Fruit fly (Drosophila melanogaster) whole organism, wandering third instar larva: Measurements from ENCODE around the gene CG31091.
A peak's percentile ranks its signal among the peaks of the same experiment; 100 is the strongest.

Experiments used
- CG32264 ChIP-seq: fragments of 200-800 bp; sonication (Bioruptor generic); optimal IDR thresholded peaks from 2 replicates; lab custom pipeline; 2016; ENCODE audit warnings: missing biosample characterization, missing genetic modification characterization
- CG9705 ChIP-seq: fragments of 200-800 bp; sonication (Bioruptor generic); optimal IDR thresholded peaks from 2 replicates; lab custom pipeline; 2018; ENCODE audit warnings: missing biosample characterization, mild to moderate bottlenecking, missing genetic modification characterization
- CrebA ChIP-seq: fragments of 200-800 bp; sonication (Bioruptor generic); optimal IDR thresholded peaks from 2 replicates; lab custom pipeline; 2016; ENCODE audit warnings: missing biosample characterization, mild to moderate bottlenecking, missing genetic modification characterization, borderline replicate concordance
- Dfd ChIP-seq: fragments of >200 bp; optimal IDR thresholded peaks from 2 replicates; lab custom pipeline; 2017; ENCODE audit warnings: missing biosample characterization, missing genetic modification characterization
- Dif ChIP-seq: fragments of 200-275, 200-300 bp; sonication (Bioruptor generic); optimal IDR thresholded peaks from 2 replicates; lab custom pipeline; 2018; ENCODE audit warnings: missing biosample characterization, missing genetic modification characterization; ENCODE audit not compliant: partially characterized antibody
- GATAd ChIP-seq: sonication (Bioruptor generic); optimal IDR thresholded peaks from 2 replicates; lab custom pipeline; 2016; ENCODE audit warnings: missing biosample characterization, missing genetic modification characterization
- Hnf4 ChIP-seq: fragments of 200-800 bp; sonication (Bioruptor generic); optimal IDR thresholded peaks from 2 replicates; lab custom pipeline; 2016; ENCODE audit warnings: missing biosample characterization, mild to moderate bottlenecking, missing genetic modification characterization
- Hr78 ChIP-seq: fragments of >200 bp; optimal IDR thresholded peaks from 2 replicates; lab custom pipeline; 2017; ENCODE audit warnings: missing biosample characterization, missing genetic modification characterization
- Hr83 ChIP-seq: fragments of 200-300 bp; sonication (Bioruptor generic); optimal IDR thresholded peaks from 2 replicates; lab custom pipeline; 2016; ENCODE audit warnings: missing biosample characterization, mild to moderate bottlenecking, missing genetic modification characterization, moderate library complexity; ENCODE audit not compliant: poor library complexity, severe bottlenecking
- Jra ChIP-seq: sonication (Bioruptor generic); optimal IDR thresholded peaks from 2 replicates; lab custom pipeline; 2016; ENCODE audit warnings: missing biosample characterization, missing genetic modification characterization
- OdsH ChIP-seq: fragments of 200-800 bp; sonication (Bioruptor generic); optimal IDR thresholded peaks from 2 replicates; lab custom pipeline; 2016; ENCODE audit warnings: missing biosample characterization, mild to moderate bottlenecking, missing genetic modification characterization
- Rel ChIP-seq, 2 experiments: fragments of 200-800 bp; sonication (Bioruptor generic) in 1 of 2; optimal IDR thresholded peaks; 2 replicates in 1 of 2; 3 replicates in 1 of 2; lab custom pipeline; 2016 to 2019; ENCODE audit warnings: mild to moderate bottlenecking in 2 of 2, missing biosample characterization in 2 of 2, missing genetic modification characterization in 2 of 2, moderate library complexity in 1 of 2
- Sp1 ChIP-seq: fragments of 200-800 bp; sonication (Bioruptor generic); optimal IDR thresholded peaks from 3 replicates; lab custom pipeline; 2019; ENCODE audit warnings: missing biosample characterization, mild to moderate bottlenecking, missing genetic modification characterization, moderate library complexity
- Vsx2 ChIP-seq: fragments of 200-300, 225-300 bp; sonication (Bioruptor generic); optimal IDR thresholded peaks from 2 replicates; lab custom pipeline; 2018; ENCODE audit warnings: missing biosample characterization, missing genetic modification characterization; ENCODE audit not compliant: partially characterized antibody
- br ChIP-seq: fragments of 200-800 bp; sonication (Bioruptor generic); optimal IDR thresholded peaks from 2 replicates; lab custom pipeline; 2016; ENCODE audit warnings: missing biosample characterization, missing genetic modification characterization
- dmrt93B ChIP-seq: fragments of 200-800 bp; sonication (Bioruptor generic); optimal IDR thresholded peaks from 2 replicates; lab custom pipeline; 2018; ENCODE audit warnings: missing biosample characterization, mild to moderate bottlenecking, missing genetic modification characterization
- dsf ChIP-seq: sonication (Bioruptor generic); optimal IDR thresholded peaks from 2 replicates; lab custom pipeline; 2016; ENCODE audit warnings: missing biosample characterization, missing genetic modification characterization, borderline replicate concordance
- fru ChIP-seq: fragments of 200-800 bp; sonication (Bioruptor generic); optimal IDR thresholded peaks from 3 replicates; lab custom pipeline; 2016; ENCODE audit warnings: missing biosample characterization, mild to moderate bottlenecking, missing genetic modification characterization
- jim ChIP-seq: fragments of 175-275, 200-325 bp; sonication (Bioruptor generic); optimal IDR thresholded peaks from 2 replicates; lab custom pipeline; 2016; ENCODE audit warnings: missing biosample characterization, mild to moderate bottlenecking, missing genetic modification characterization
- lola ChIP-seq: fragments of >200 bp; optimal IDR thresholded peaks from 2 replicates; lab custom pipeline; 2017; ENCODE audit warnings: missing biosample characterization, missing genetic modification characterization
- rgr ChIP-seq: fragments of 200-800 bp; sonication (Bioruptor generic); optimal IDR thresholded peaks from 3 replicates; lab custom pipeline; 2016; ENCODE audit warnings: missing biosample characterization, mild to moderate bottlenecking, missing genetic modification characterization
- tai ChIP-seq: sonication (Bioruptor generic); optimal IDR thresholded peaks from 2 replicates; lab custom pipeline; 2016; ENCODE audit warnings: missing biosample characterization, missing genetic modification characterization

CG31091 gene

DNA sequence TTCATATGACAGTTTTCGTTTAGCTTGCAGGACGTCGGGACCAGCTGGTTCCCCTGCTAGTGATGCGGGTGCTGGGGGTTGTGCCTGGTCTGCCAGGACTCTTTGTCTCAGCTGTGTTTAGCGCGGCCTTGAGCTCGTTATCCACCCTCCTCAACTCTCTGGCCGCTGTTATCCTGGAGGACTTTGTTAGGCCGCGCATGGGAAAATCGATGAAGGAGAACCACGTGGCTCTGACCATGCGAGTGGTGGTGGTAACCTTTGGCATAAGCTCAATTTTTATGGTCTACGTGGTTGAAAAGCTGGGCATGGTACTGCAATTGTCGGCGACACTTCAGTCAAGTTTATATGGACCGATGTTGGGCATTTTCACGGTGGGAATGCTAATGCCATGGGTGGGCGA is 20.2 kb downstream of the CG31091 start:
- TF ChIP-seq CG32264 (GFP tag; lab: Kevin White, UChicago) (no peak), rgr (GFP tag; lab: Kevin White, UChicago) (no peak), fru (GFP tag; lab: Kevin White, UChicago) (no peak), Hr83 (GFP tag; lab: Kevin White, UChicago) (no peak), Jra (no peak), CrebA (GFP tag; lab: Kevin White, UChicago) (no peak), lola (GFP tag; lab: Kevin White, UChicago) (no peak), OdsH (no peak), dsf (GFP tag; lab: Kevin White, UChicago) (no peak), Dfd (GFP tag; lab: Kevin White, UChicago) (no peak), Hnf4 (no peak), Hr78 (no peak), CG9705 (GFP tag; lab: Kevin White, UChicago) (no peak), tai (no peak), dmrt93B (GFP tag; lab: Kevin White, UChicago) (no peak), GATAd (GFP tag; lab: Kevin White, UChicago) (no peak)

DNA sequence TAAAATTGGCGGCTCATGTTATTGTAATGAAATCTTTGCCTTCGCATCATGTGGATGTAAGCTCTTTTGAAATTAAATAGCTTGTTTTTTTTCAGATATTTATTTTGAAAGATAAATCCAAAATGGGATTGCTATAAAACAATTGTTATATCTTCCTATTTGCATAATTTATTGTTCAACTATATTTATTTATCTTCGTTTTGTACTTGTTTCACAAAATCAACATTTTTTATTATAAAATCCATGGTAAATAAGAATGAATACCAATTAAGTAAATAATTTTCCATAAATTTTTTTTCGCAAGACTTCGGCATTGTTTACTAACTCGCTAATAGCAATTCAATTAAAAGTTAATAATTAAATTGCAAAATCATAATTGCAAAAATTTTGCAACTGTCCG is 22.8 kb downstream of the CG31091 start, which contains the start of gene CG14546:
TSS of gene CG14546 (minus strand) at position 101 of the 400 bp plus-strand sequence.
- TF ChIP-seq br (GFP tag; lab: Kevin White, UChicago) (no peak), Dfd (GFP tag; lab: Kevin White, UChicago) (no peak), Sp1 (no peak), GATAd (GFP tag; lab: Kevin White, UChicago) (no peak), Rel (GFP tag; optimal IDR thresholded peaks at IDR 0.05; lab: Kevin White, UChicago) (no peak), Rel (tag; optimal IDR thresholded peaks at IDR 0.05; lab: Kevin White, UChicago) (no peak)

DNA sequence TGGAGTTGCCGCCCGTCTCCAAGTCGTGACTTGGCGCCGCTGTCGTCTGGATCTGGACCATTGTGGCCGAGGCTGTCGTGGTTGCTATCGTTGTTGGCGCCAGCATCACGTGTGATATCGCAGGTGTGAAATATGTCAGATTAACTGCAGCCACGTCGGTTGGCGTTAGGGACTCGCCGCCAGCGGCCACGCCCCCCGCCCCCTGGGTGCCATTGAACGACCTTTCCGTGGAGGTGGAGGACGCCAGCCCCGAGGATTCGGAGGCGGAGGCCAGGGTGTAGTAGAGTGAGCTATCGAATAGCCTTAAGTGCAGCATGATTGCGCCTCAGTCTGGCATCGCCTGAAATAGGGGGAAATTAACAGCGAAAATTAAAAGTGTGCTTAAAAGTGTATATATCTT is 41.6 kb downstream of the CG31091 start:
- TF ChIP-seq Dfd (GFP tag; lab: Kevin White, UChicago) (peak; percentile 54), dmrt93B (GFP tag; lab: Kevin White, UChicago) (no peak), Vsx2 (GFP tag; lab: Kevin White, UChicago) (no peak), CrebA (GFP tag; lab: Kevin White, UChicago) (no peak), jim (GFP tag; lab: Kevin White, UChicago) (no peak), Dif (GFP tag; lab: Kevin White, UChicago) (no peak), Rel (GFP tag; optimal IDR thresholded peaks at IDR 0.05; lab: Kevin White, UChicago) (no peak), Rel (tag; optimal IDR thresholded peaks at IDR 0.05; lab: Kevin White, UChicago) (no peak), Hr78 (no peak)
